Fruit fly (Drosophila melanogaster) whole organism, wandering third instar larva: ENCODE results near the gene CG7069.

Experiments used
- CG32264 ChIP-seq: fragments of 200-800 bp; sonication (Bioruptor generic); optimal IDR thresholded peaks from 2 replicates; lab custom pipeline; 2016; ENCODE audit warnings: missing biosample characterization, missing genetic modification characterization
- CG9705 ChIP-seq: fragments of 200-800 bp; sonication (Bioruptor generic); optimal IDR thresholded peaks from 2 replicates; lab custom pipeline; 2018; ENCODE audit warnings: missing biosample characterization, mild to moderate bottlenecking, missing genetic modification characterization
- CrebA ChIP-seq: fragments of 200-800 bp; sonication (Bioruptor generic); optimal IDR thresholded peaks from 2 replicates; lab custom pipeline; 2016; ENCODE audit warnings: missing biosample characterization, mild to moderate bottlenecking, missing genetic modification characterization, borderline replicate concordance
- Dfd ChIP-seq: fragments of >200 bp; optimal IDR thresholded peaks from 2 replicates; lab custom pipeline; 2017; ENCODE audit warnings: missing biosample characterization, missing genetic modification characterization
- Dif ChIP-seq: fragments of 200-275, 200-300 bp; sonication (Bioruptor generic); optimal IDR thresholded peaks from 2 replicates; lab custom pipeline; 2018; ENCODE audit warnings: missing biosample characterization, missing genetic modification characterization; ENCODE audit not compliant: partially characterized antibody
- GATAd ChIP-seq: sonication (Bioruptor generic); optimal IDR thresholded peaks from 2 replicates; lab custom pipeline; 2016; ENCODE audit warnings: missing biosample characterization, missing genetic modification characterization
- HLH106 ChIP-seq: fragments of 200-800 bp; optimal IDR thresholded peaks from 3 replicates; lab custom pipeline; 2019; ENCODE audit warnings: missing biosample characterization, mild to moderate bottlenecking, missing genetic modification characterization, moderate library complexity
- Hnf4 ChIP-seq: fragments of 200-800 bp; sonication (Bioruptor generic); optimal IDR thresholded peaks from 2 replicates; lab custom pipeline; 2016; ENCODE audit warnings: missing biosample characterization, mild to moderate bottlenecking, missing genetic modification characterization
- Hr78 ChIP-seq: fragments of >200 bp; optimal IDR thresholded peaks from 2 replicates; lab custom pipeline; 2017; ENCODE audit warnings: missing biosample characterization, missing genetic modification characterization
- Hr83 ChIP-seq: fragments of 200-300 bp; sonication (Bioruptor generic); optimal IDR thresholded peaks from 2 replicates; lab custom pipeline; 2016; ENCODE audit warnings: missing biosample characterization, mild to moderate bottlenecking, missing genetic modification characterization, moderate library complexity; ENCODE audit not compliant: poor library complexity, severe bottlenecking
- Jra ChIP-seq: sonication (Bioruptor generic); optimal IDR thresholded peaks from 2 replicates; lab custom pipeline; 2016; ENCODE audit warnings: missing biosample characterization, missing genetic modification characterization
- Mio ChIP-seq: sonication (Bioruptor generic); optimal IDR thresholded peaks from 2 replicates; lab custom pipeline; 2016; ENCODE audit warnings: missing biosample characterization, missing genetic modification characterization
- N ChIP-seq: fragments of >200 bp; optimal IDR thresholded peaks from 2 replicates; lab custom pipeline; 2018; ENCODE audit warnings: missing biosample characterization, missing external identifiers, missing genetic modification characterization
- OdsH ChIP-seq: fragments of 200-800 bp; sonication (Bioruptor generic); optimal IDR thresholded peaks from 2 replicates; lab custom pipeline; 2016; ENCODE audit warnings: missing biosample characterization, mild to moderate bottlenecking, missing genetic modification characterization
- Rel ChIP-seq, 2 experiments: fragments of 200-800 bp; sonication (Bioruptor generic) in 1 of 2; optimal IDR thresholded peaks; 2 replicates in 1 of 2; 3 replicates in 1 of 2; lab custom pipeline; 2016 to 2019; ENCODE audit warnings: mild to moderate bottlenecking in 2 of 2, missing biosample characterization in 2 of 2, missing genetic modification characterization in 2 of 2, moderate library complexity in 1 of 2
- Vsx2 ChIP-seq: fragments of 200-300, 225-300 bp; sonication (Bioruptor generic); optimal IDR thresholded peaks from 2 replicates; lab custom pipeline; 2018; ENCODE audit warnings: missing biosample characterization, missing genetic modification characterization; ENCODE audit not compliant: partially characterized antibody
- br ChIP-seq: fragments of 200-800 bp; sonication (Bioruptor generic); optimal IDR thresholded peaks from 2 replicates; lab custom pipeline; 2016; ENCODE audit warnings: missing biosample characterization, missing genetic modification characterization
- brk ChIP-seq: fragments of 200-800 bp; sonication (Bioruptor generic); optimal IDR thresholded peaks from 2 replicates; lab custom pipeline; 2016; ENCODE audit warnings: missing biosample characterization, mild to moderate bottlenecking, missing genetic modification characterization
- dl ChIP-seq, 2 experiments: fragments of 175-275, 200-275 bp in 1 of 2; fragments of 200-275 bp in 1 of 2; sonication (Bioruptor generic); optimal IDR thresholded peaks; lab custom pipeline; 2018; ENCODE audit warnings: mild to moderate bottlenecking in 2 of 2, missing biosample characterization in 2 of 2, missing genetic modification characterization in 2 of 2, moderate library complexity in 2 of 2; ENCODE audit not compliant: partially characterized antibody in 2 of 2, insufficient read depth in 1 of 2
- dmrt93B ChIP-seq: fragments of 200-800 bp; sonication (Bioruptor generic); optimal IDR thresholded peaks from 2 replicates; lab custom pipeline; 2018; ENCODE audit warnings: missing biosample characterization, mild to moderate bottlenecking, missing genetic modification characterization
- dsf ChIP-seq: sonication (Bioruptor generic); optimal IDR thresholded peaks from 2 replicates; lab custom pipeline; 2016; ENCODE audit warnings: missing biosample characterization, missing genetic modification characterization, borderline replicate concordance
- ey ChIP-seq: fragments of 200-800 bp; sonication (Bioruptor generic); optimal IDR thresholded peaks from 2 replicates; lab custom pipeline; 2016; ENCODE audit warnings: missing biosample characterization, missing genetic modification characterization
- foxo ChIP-seq, 2 experiments: fragments of 200-800 bp; sonication (Bioruptor generic); optimal IDR thresholded peaks; 2 replicates in 1 of 2; 3 replicates in 1 of 2; lab custom pipeline; 2016 to 2017; ENCODE audit warnings: missing biosample characterization in 2 of 2, missing genetic modification characterization in 2 of 2
- fru ChIP-seq: fragments of 200-800 bp; sonication (Bioruptor generic); optimal IDR thresholded peaks from 3 replicates; lab custom pipeline; 2016; ENCODE audit warnings: missing biosample characterization, mild to moderate bottlenecking, missing genetic modification characterization
- h ChIP-seq: fragments of 200-800 bp; sonication (Bioruptor generic); optimal IDR thresholded peaks from 3 replicates; lab custom pipeline; 2016; ENCODE audit warnings: missing biosample characterization, mild to moderate bottlenecking, missing genetic modification characterization
- jim ChIP-seq: fragments of 175-275, 200-325 bp; sonication (Bioruptor generic); optimal IDR thresholded peaks from 2 replicates; lab custom pipeline; 2016; ENCODE audit warnings: missing biosample characterization, mild to moderate bottlenecking, missing genetic modification characterization
- lola ChIP-seq: fragments of >200 bp; optimal IDR thresholded peaks from 2 replicates; lab custom pipeline; 2017; ENCODE audit warnings: missing biosample characterization, missing genetic modification characterization
- pan ChIP-seq: fragments of >200 bp; optimal IDR thresholded peaks from 2 replicates; lab custom pipeline; 2017
- psq ChIP-seq: fragments of 200-800 bp; sonication (Bioruptor generic); optimal IDR thresholded peaks from 3 replicates; lab custom pipeline; 2017; ENCODE audit warnings: missing biosample characterization, mild to moderate bottlenecking, missing genetic modification characterization, moderate library complexity
- rgr ChIP-seq: fragments of 200-800 bp; sonication (Bioruptor generic); optimal IDR thresholded peaks from 3 replicates; lab custom pipeline; 2016; ENCODE audit warnings: missing biosample characterization, mild to moderate bottlenecking, missing genetic modification characterization
- sage ChIP-seq: fragments of 200-800 bp; sonication (Bioruptor generic); optimal IDR thresholded peaks from 2 replicates; lab custom pipeline; 2016; ENCODE audit warnings: missing biosample characterization, mild to moderate bottlenecking, missing genetic modification characterization
- sv ChIP-seq: fragments of 200-800 bp; sonication (Bioruptor generic); optimal IDR thresholded peaks from 3 replicates; lab custom pipeline; 2016; ENCODE audit warnings: missing biosample characterization, missing genetic modification characterization
- usp ChIP-seq: fragments of >200 bp; optimal IDR thresholded peaks from 2 replicates; lab custom pipeline; 2017; ENCODE audit warnings: missing biosample characterization, missing genetic modification characterization
- woc ChIP-seq: sonication (Bioruptor generic); optimal IDR thresholded peaks from 2 replicates; lab custom pipeline; 2016; ENCODE audit warnings: missing biosample characterization, mild to moderate bottlenecking, missing genetic modification characterization

CG7069 gene

dm6 chr3R:22340207-22340606 is 32.4 kb upstream of the CG7069 start, which contains the start of gene CG5388:
CG5388 (minus strand) TSS chr3R:22340307.
- no peak for TF ChIP-seq usp (GFP tag; lab: Kevin White, UChicago)
- no peak for TF ChIP-seq dmrt93B (GFP tag; lab: Kevin White, UChicago)
- no peak for TF ChIP-seq Mio (GFP tag; lab: Kevin White, UChicago)
- TF ChIP-seq OdsH, result no peak
- TF ChIP-seq woc (GFP tag; lab: Kevin White, UChicago), result no peak
- TF ChIP-seq pan (lab: Kevin White, UChicago), result no peak
- TF ChIP-seq CG32264 (GFP tag; lab: Kevin White, UChicago), result no peak
- TF ChIP-seq fru, result no peak
- no peak for TF ChIP-seq Jra (GFP tag; lab: Kevin White, UChicago)
- TF ChIP-seq brk, result no peak
- TF ChIP-seq N (GFP tag; lab: Kevin White, UChicago), result no peak
- TF ChIP-seq Rel (GFP tag; optimal IDR thresholded peaks at IDR 0.05; lab: Kevin White, UChicago), result no peak
- TF ChIP-seq Rel (tag; optimal IDR thresholded peaks at IDR 0.05; lab: Kevin White, UChicago), result no peak
- no peak for TF ChIP-seq dl (GFP tag; optimal IDR thresholded peaks at IDR 0.05; lab: Kevin White, UChicago; ENCODE audit: insufficient read depth in 1 of 2, partially characterized antibody in 2 of 2)
- no peak for TF ChIP-seq rgr (GFP tag; lab: Kevin White, UChicago)
- no peak for TF ChIP-seq ey

dm6 chr3R:22341652-22342051 is 31.0 kb upstream of the CG7069 start:
- TF ChIP-seq Mio (GFP tag; lab: Kevin White, UChicago), result no peak
- TF ChIP-seq Dfd (GFP tag; lab: Kevin White, UChicago), result peak; percentile 74
- TF ChIP-seq Hr83 (GFP tag; lab: Kevin White, UChicago), result no peak
- no peak for TF ChIP-seq ey
- TF ChIP-seq, all 38 proteins: peak for 1

dm6 chr3R:22342151-22342550 is 30.5 kb upstream of the CG7069 start, which contains the start of gene CG5386:
CG5386 (minus strand) TSS chr3R:22342251.
- TF ChIP-seq woc (GFP tag; lab: Kevin White, UChicago) (no peak), br (GFP tag; lab: Kevin White, UChicago) (no peak), CG9705 (GFP tag; lab: Kevin White, UChicago) (no peak), h (GFP tag; lab: Kevin White, UChicago) (no peak), psq (GFP tag; lab: Kevin White, UChicago) (no peak), Hr78 (GFP tag; lab: Kevin White, UChicago) (no peak), HLH106 (tag; lab: Kevin White, UChicago) (no peak), Hnf4 (GFP tag; lab: Kevin White, UChicago) (no peak), sv (GFP tag; lab: Kevin White, UChicago) (no peak), usp (GFP tag; lab: Kevin White, UChicago) (no peak), CrebA (no peak), lola (GFP tag; lab: Kevin White, UChicago) (no peak), dmrt93B (GFP tag; lab: Kevin White, UChicago) (no peak), pan (lab: Kevin White, UChicago) (no peak), foxo (GFP tag; optimal IDR thresholded peaks at IDR 0.05; lab: Kevin White, UChicago) (no peak), Hr83 (GFP tag; lab: Kevin White, UChicago) (no peak), jim (GFP tag; lab: Kevin White, UChicago) (no peak)

- TF ChIP-seq usp (GFP tag; lab: Kevin White, UChicago) (no peak), GATAd (no peak), dl (GFP tag; optimal IDR thresholded peaks at IDR 0.05; lab: Kevin White, UChicago; ENCODE audit: insufficient read depth in 1 of 2, partially characterized antibody in 2 of 2) (no peak), Mio (GFP tag; lab: Kevin White, UChicago) (no peak), sv (GFP tag; lab: Kevin White, UChicago) (no peak), CrebA (no peak), jim (GFP tag; lab: Kevin White, UChicago) (no peak)
Measured at dm6 chr3R:22342708-22343107, 29.9 kb upstream of the CG7069 start.

- TF ChIP-seq sage (no peak), HLH106 (tag; lab: Kevin White, UChicago) (no peak), Dif (GFP tag; lab: Kevin White, UChicago) (no peak), sv (GFP tag; lab: Kevin White, UChicago) (no peak), dsf (no peak), psq (GFP tag; lab: Kevin White, UChicago) (no peak), fru (no peak), Vsx2 (GFP tag; lab: Kevin White, UChicago) (no peak), CG32264 (GFP tag; lab: Kevin White, UChicago) (no peak), ey (no peak), jim (GFP tag; lab: Kevin White, UChicago) (no peak)
Measured at dm6 chr3R:22351396-22351795, 21.2 kb upstream of the CG7069 start, which contains the start of gene rdhB. rdhB (plus strand) TSS chr3R:22351696.
